Worm (Caenorhabditis elegans) whole organism, young adult: ENCODE measurements around the gene R01H10.4.

Experiments used
- C06A6.2 ChIP-seq: fragments of 200-800 bp; sonication (Bioruptor generic); conservative IDR thresholded peaks from 2 replicates; pipeline ENCODE4 v1.3.6; 2022; ENCODE audit warnings: missing genetic modification characterization, missing compliant biosample characterization
- F49E8.2 ChIP-seq: sonication (generic microtip); optimal IDR thresholded peaks from 3 replicates; lab custom pipeline; 2017; ENCODE audit warnings: missing genetic modification characterization, mild to moderate bottlenecking, missing compliant biosample characterization, antibody characterized with exemption, moderate library complexity; ENCODE audit not compliant: insufficient read depth
- ceh-58 ChIP-seq: fragments of 200-800 bp; sonication (Bioruptor generic); IDR thresholded peaks from 2 replicates; pipeline ENCODE4 v1.3.6; 2022; ENCODE audit warnings: missing genetic modification characterization, missing compliant biosample characterization
- die-1 ChIP-seq: sonication (generic microtip); optimal IDR thresholded peaks from 2 replicates; lab custom pipeline; 2016; ENCODE audit warnings: missing genotype, mild to moderate bottlenecking, missing genetic modification characterization, missing compliant biosample characterization
- egl-44 ChIP-seq: fragments of 200-800 bp; sonication (Bioruptor generic); IDR thresholded peaks from 2 replicates; pipeline ENCODE4 v1.3.6; 2022; ENCODE audit warnings: missing genetic modification reagents, missing genetic modification characterization, missing compliant biosample characterization
- hrde-1 ChIP-seq: sonication (generic microtip); optimal IDR thresholded peaks from 2 replicates; lab custom pipeline; 2016; ENCODE audit warnings: missing genetic modification characterization, mild to moderate bottlenecking, missing compliant biosample characterization, moderate library complexity, missing genotype, missing genetic modification reagents, borderline replicate concordance
- let-607 ChIP-seq, 2 experiments: fragments of 200-800 bp in 1 of 2; sonication (Bioruptor generic) in 1 of 2; sonication (generic microtip) in 1 of 2; optimal IDR thresholded peaks; 2 replicates each; lab custom pipeline; 2016 to 2018; ENCODE audit warnings: mild to moderate bottlenecking in 2 of 2, missing compliant biosample characterization in 2 of 2, missing genetic modification characterization in 2 of 2, moderate library complexity in 2 of 2, missing genotype in 1 of 2
- lsy-27 ChIP-seq: sonication (generic microtip); optimal IDR thresholded peaks from 2 replicates; lab custom pipeline; 2017; ENCODE audit warnings: missing genetic modification characterization, mild to moderate bottlenecking, missing compliant biosample characterization, antibody characterized with exemption, missing genotype, borderline replicate concordance; ENCODE audit not compliant: insufficient read depth
- mel-28 ChIP-seq: sonication (generic microtip); optimal IDR thresholded peaks from 2 replicates; lab custom pipeline; 2016; ENCODE audit warnings: borderline replicate concordance, mild to moderate bottlenecking, missing genetic modification characterization, missing compliant biosample characterization
- pha-4 ChIP-seq: fragments of 150-350 bp; sonication (generic microtip); optimal IDR thresholded peaks from 2 replicates; lab custom pipeline; 2014; ENCODE audit warnings: missing biosample characterization, missing genetic modification reagents, missing genetic modification characterization
- snpc-1.1 ChIP-seq: sonication (generic microtip); optimal IDR thresholded peaks from 2 replicates; lab custom pipeline; 2017; ENCODE audit warnings: missing genetic modification characterization, mild to moderate bottlenecking, missing compliant biosample characterization, antibody characterized with exemption, moderate library complexity, missing genotype, missing genetic modification reagents; ENCODE audit not compliant: insufficient read depth
- tbx-9 ChIP-seq: sonication (generic microtip); optimal IDR thresholded peaks from 2 replicates; lab custom pipeline; 2016; ENCODE audit warnings: borderline replicate concordance, missing genetic modification characterization, inconsistent platforms, missing compliant biosample characterization

DNA sequence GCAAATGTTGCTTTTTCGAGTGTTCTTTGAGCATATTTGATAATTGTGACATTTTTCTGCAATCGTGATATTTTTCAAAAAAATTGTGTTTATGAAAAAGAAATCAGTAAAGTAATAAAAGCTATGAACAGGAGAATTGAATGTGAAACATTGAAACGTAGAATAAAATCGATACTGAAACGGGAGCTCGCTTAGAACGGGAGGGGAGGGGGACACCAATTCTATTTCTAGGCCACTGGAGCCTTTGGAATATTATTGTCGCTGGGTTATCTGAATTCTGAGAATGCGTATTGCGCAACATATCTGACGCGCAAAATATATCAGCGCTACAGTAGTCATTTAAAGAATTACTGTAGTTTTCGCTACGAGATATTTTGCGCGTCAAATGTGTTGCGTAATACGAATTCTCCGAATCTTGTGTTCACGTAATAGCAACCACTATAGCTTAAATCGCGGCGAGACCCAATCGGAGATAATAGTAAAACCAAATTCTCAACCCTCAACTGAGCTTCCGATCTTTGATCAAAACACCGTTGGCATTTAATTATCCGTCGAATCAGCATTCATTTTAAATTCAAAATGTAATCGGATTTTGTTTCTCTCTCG lies 42.6 kb upstream of the R01H10.4 start, which contains the start of the genes blos-1 and best-18:
- no peak for TF ChIP-seq snpc-1.1 (tag; lab: Kevin White, UChicago)
- TF ChIP-seq lsy-27, result no peak
- TF ChIP-seq pha-4 (tag; lab: Kevin White, UChicago), result no peak
- no peak for TF ChIP-seq mel-28 (tag; lab: Kevin White, UChicago)
- TF ChIP-seq hrde-1 (tag; lab: Kevin White, UChicago), result no peak
- TF ChIP-seq F49E8.2, result no peak
- no peak for TF ChIP-seq ceh-58 (GFP tag; lab: Robert Waterston, UW)
- no peak for TF ChIP-seq egl-44
- no peak for TF ChIP-seq C06A6.2 (GFP tag; lab: Robert Waterston, UW)
- no peak for TF ChIP-seq let-607 (tag; optimal IDR thresholded peaks at IDR 0.05; lab: Kevin White, UChicago)
- TF ChIP-seq tbx-9 (tag; lab: Kevin White, UChicago), result no peak
- TF ChIP-seq die-1 (tag; lab: Kevin White, UChicago), result no peak
